Worm (Caenorhabditis elegans) whole organism, L2 larva: ENCODE data around the gene C05A2.4.

ENCODE experiments used
- Y55F3AM.14 ChIP-seq: fragments of 200-800 bp; sonication (Bioruptor generic); optimal IDR thresholded peaks from 2 replicates; lab custom pipeline; 2018; ENCODE audit warnings: mild to moderate bottlenecking, missing genetic modification characterization, missing compliant biosample characterization
- alr-1 ChIP-seq: fragments of 150-350 bp; optimal IDR thresholded peaks from 2 replicates; lab custom pipeline; 2014; ENCODE audit warnings: missing biosample characterization, missing genetic modification characterization
- unc-62 ChIP-seq: fragments of 150-350 bp; optimal IDR thresholded peaks from 2 replicates; lab custom pipeline; 2014; ENCODE audit warnings: missing biosample characterization, missing genetic modification reagents, missing genetic modification characterization

DNA sequence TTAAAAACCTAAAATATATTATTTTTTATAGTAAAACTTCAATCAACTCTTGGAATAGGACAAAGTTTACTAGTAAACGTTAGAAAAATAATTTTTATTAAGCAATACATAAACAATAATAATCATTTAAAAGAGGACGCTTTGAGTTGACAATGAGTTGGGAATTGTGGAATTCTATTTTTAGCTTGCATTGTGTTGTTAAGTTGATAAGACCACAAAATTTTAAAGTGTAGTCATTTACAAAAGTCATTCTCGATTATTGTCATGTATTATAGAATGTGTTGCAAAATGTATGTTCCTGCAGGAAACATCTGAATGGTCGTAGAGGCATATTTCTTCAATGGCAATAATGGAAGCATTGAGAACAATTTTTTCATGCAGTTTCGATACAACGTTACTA is 15.7 kb downstream of the C05A2.4 start:
- TF ChIP-seq Y55F3AM.14 (GFP tag; lab: Kevin White, UChicago): no peak
- TF ChIP-seq unc-62 (GFP tag; lab: Kevin White, UChicago): no peak
- TF ChIP-seq alr-1 (tag; lab: Kevin White, UChicago): no peak
